Worm (Caenorhabditis elegans) whole organism, L4 larva: ENCODE measurements around the gene F53A10.2.
A peak's percentile ranks its signal among the peaks of the same experiment; 100 is the strongest.

Experiments used
- F37D6.2 ChIP-seq: sonication (generic microtip); optimal IDR thresholded peaks from 2 replicates; lab custom pipeline; 2016; ENCODE audit warnings: mild to moderate bottlenecking, missing genetic modification characterization, missing compliant biosample characterization
- T20F7.1 ChIP-seq: fragments of 200-800 bp; sonication (Bioruptor generic); optimal IDR thresholded peaks from 2 replicates; lab custom pipeline; 2018; ENCODE audit warnings: mild to moderate bottlenecking, missing genetic modification characterization, missing compliant biosample characterization
- aha-1 ChIP-seq: fragments of 150-350 bp; peaks from one replicate; lab custom pipeline; 2014; ENCODE audit warnings: missing biosample characterization, missing genetic modification characterization
- ama-1 ChIP-seq: fragments of 150-350 bp; optimal IDR thresholded peaks from 2 replicates; lab custom pipeline; 2014; ENCODE audit warnings: inconsistent platforms, mixed read lengths
- ceh-82 ChIP-seq: sonication (generic microtip); optimal IDR thresholded peaks from 2 replicates; lab custom pipeline; 2017; ENCODE audit warnings: missing biosample characterization, missing genetic modification characterization
- ces-1 ChIP-seq: fragments of 150-350 bp; sonication (generic microtip); optimal IDR thresholded peaks from 4 replicates; lab custom pipeline; 2014; ENCODE audit warnings: missing biosample characterization, missing genetic modification reagents, missing genetic modification characterization
- ctbp-1 ChIP-seq: fragments of 200-800 bp; sonication (Bioruptor generic); IDR thresholded peaks from 2 replicates; pipeline ENCODE4 v1.3.6; 2022; ENCODE audit warnings: missing genetic modification reagents, missing genetic modification characterization, missing compliant biosample characterization
- fos-1 ChIP-seq: fragments of 150-350 bp; optimal IDR thresholded peaks from 2 replicates; lab custom pipeline; 2014; ENCODE audit warnings: missing biosample characterization, missing genetic modification characterization
- lim-7 ChIP-seq: fragments of 200-800 bp; sonication (Bioruptor generic); IDR thresholded peaks from 2 replicates; pipeline ENCODE4 v1.3.6; 2022; ENCODE audit warnings: missing genetic modification characterization, missing compliant biosample characterization
- lir-3 ChIP-seq: sonication (generic microtip); optimal IDR thresholded peaks from 2 replicates; lab custom pipeline; 2016; ENCODE audit warnings: mild to moderate bottlenecking, missing genetic modification characterization, missing compliant biosample characterization
- sdz-12 ChIP-seq: fragments of 200-800 bp; sonication (Bioruptor generic); optimal IDR thresholded peaks from 2 replicates; lab custom pipeline; 2018; ENCODE audit warnings: mild to moderate bottlenecking, missing genetic modification characterization, missing compliant biosample characterization
- set-16 ChIP-seq: fragments of 200-800 bp; sonication (Bioruptor generic); IDR thresholded peaks from 2 replicates; pipeline ENCODE4 v1.3.6; 2022; ENCODE audit warnings: missing genetic modification reagents, missing genetic modification characterization, missing compliant biosample characterization
- skn-1 ChIP-seq: fragments of 150-350 bp; optimal IDR thresholded peaks from 2 replicates; lab custom pipeline; 2014; ENCODE audit warnings: missing biosample characterization, missing genetic modification characterization
- unc-62 ChIP-seq, 3 experiments: fragments of 150-350 bp in 1 of 3; sonication (generic microtip); optimal IDR thresholded peaks in 2 of 3; peaks in 1 of 3; 1 replicate in 1 of 3; 2 replicates in 2 of 3; lab custom pipeline; 2014 to 2017; ENCODE audit warnings: missing biosample characterization in 3 of 3, missing genetic modification characterization in 3 of 3, missing genetic modification reagents in 3 of 3, missing genotype in 1 of 3
- zip-11 ChIP-seq: fragments of 200-800 bp; sonication (Bioruptor generic); IDR thresholded peaks from 2 replicates; pipeline ENCODE4 v1.3.6; 2022; ENCODE audit warnings: missing genetic modification characterization, missing compliant biosample characterization
- ztf-7 ChIP-seq: fragments of 150-350 bp; optimal IDR thresholded peaks from 2 replicates; lab custom pipeline; 2014; ENCODE audit warnings: missing biosample characterization, missing genetic modification characterization

The F53A10.2 gene

DNA sequence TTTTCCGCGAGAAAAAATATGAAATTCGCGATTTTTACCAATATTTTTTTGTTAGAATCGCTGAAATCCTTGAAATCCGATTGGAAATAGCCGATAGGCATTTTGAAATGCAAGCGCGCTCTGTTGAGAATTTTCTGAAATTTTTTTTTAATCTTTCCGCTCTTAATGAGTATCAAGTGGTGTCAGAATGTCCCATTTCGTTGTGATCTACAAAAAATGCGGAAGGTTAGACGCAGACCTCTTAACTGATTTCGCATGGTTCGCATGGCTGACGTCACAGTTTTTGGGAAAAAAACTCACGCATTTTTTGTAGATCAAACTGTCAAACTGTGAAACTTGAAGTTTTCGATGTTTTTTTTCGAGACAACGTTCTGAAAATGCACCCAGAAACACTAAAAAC lies 74.6 kb downstream of the F53A10.2 start, which contains the start of gene srw-66:
srw-66 (minus strand) TSS at position 101 of the 400 bp plus-strand sequence.
- TF ChIP-seq set-16 (GFP tag; lab: Robert Waterston, UW) (no peak), skn-1 (tag; lab: Kevin White, UChicago) (no peak), sdz-12 (GFP tag; lab: Kevin White, UChicago) (no peak), fos-1 (tag; lab: Kevin White, UChicago) (no peak), F37D6.2 (tag; lab: Kevin White, UChicago) (no peak)
- TF ChIP-seq, all 104 proteins: peak for 0

DNA sequence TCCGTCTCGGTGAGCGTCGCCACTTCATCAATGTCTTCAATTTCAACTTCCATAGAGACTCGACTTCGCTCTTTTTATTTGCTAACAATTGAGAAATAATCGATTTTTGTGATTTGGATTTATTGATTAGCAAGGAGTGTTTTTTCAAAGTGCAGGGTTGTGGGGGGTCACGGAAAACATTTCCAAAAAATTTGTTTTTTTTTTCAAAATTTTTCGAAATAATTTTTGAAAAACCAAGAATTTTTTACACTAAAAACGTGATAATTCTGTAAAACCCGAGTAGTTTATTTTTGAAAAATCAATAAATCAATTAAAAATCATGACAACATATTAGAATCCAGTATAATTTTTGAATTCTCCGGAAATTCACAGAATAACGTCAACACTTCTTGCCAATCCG lies 78.3 kb downstream of the F53A10.2 start, which contains the start of gene Y57G7A.5:
Y57G7A.5 (minus strand) TSS at position 101 of the 400 bp plus-strand sequence.
- TF ChIP-seq ctbp-1 (GFP tag; lab: Robert Waterston, UW) (no peak), ama-1 (lab: Kevin White, UChicago) (no peak), ces-1 (GFP tag; lab: Kevin White, UChicago) (no peak), zip-11 (GFP tag; lab: Robert Waterston, UW) (no peak), ztf-7 (tag; lab: Kevin White, UChicago) (no peak), lim-7 (GFP tag; lab: Robert Waterston, UW) (no peak), unc-62 (GFP tag; optimal IDR thresholded peaks at IDR 0.05 in 1 of 2; lab: Kevin White, UChicago) (no peak), unc-62 (tag; optimal IDR thresholded peaks at IDR 0.05; lab: Kevin White, UChicago) (no peak), lir-3 (tag; lab: Kevin White, UChicago) (no peak), T20F7.1 (GFP tag; lab: Kevin White, UChicago) (no peak)

- TF ChIP-seq ceh-82 (tag; lab: Kevin White, UChicago): no peak
- no peak for TF ChIP-seq skn-1 (tag; lab: Kevin White, UChicago)
These were observed 79.6 kb downstream of the F53A10.2 start, which contains the start of gene Y57G7A.11 for ce11 chrII:1276778-1277177. Gene Y57G7A.11 (minus strand): TSS chrII:1276878.

- peak; percentile 18 for TF ChIP-seq aha-1 (tag; lab: Kevin White, UChicago)
These were observed 81.2 kb downstream of the F53A10.2 start, which contains the start of gene srz-63 for ce11 chrII:1278350-1278749. Gene srz-63 (plus strand): TSS chrII:1278650.
